Worm (Caenorhabditis elegans): ENCODE data around the gene hpl-1.

The hpl-1 gene

ce11 chrX:13210478-13210877 is 34.7 kb upstream of the hpl-1 start (continued):
- TF ChIP-seq snpc-4 (tag; optimal IDR thresholded peaks at IDR 0.05) = no peak
- no peak for TF ChIP-seq nhr-25 (tag; optimal IDR thresholded peaks at IDR 0.05)
- TF ChIP-seq fos-1 (tag; optimal IDR thresholded peaks at IDR 0.05) = no peak
- no peak for TF ChIP-seq ceh-16 (tag; optimal IDR thresholded peaks at IDR 0.05)
- TF ChIP-seq sea-2 (GFP tag; optimal IDR thresholded peaks at IDR 0.05) = no peak
- TF ChIP-seq elt-3 (tag; optimal IDR thresholded peaks at IDR 0.05) = no peak
- no peak for TF ChIP-seq nhr-28 (tag; optimal IDR thresholded peaks at IDR 0.05)
- TF ChIP-seq mml-1 (tag; optimal IDR thresholded peaks at IDR 0.05) = no peak
- TF ChIP-seq egl-5 (tag; optimal IDR thresholded peaks at IDR 0.05) = no peak
- TF ChIP-seq ztf-11 (tag; optimal IDR thresholded peaks at IDR 0.05) = no peak

ce11 chrX:13212528-13212927 is 32.7 kb upstream of the hpl-1 start:
- TF ChIP-seq ZK546.5 (tag; optimal IDR thresholded peaks at IDR 0.05) = no peak
- TF ChIP-seq nhr-23 (tag; optimal IDR thresholded peaks at IDR 0.05) = no peak
- no peak for TF ChIP-seq jun-1 (tag; optimal IDR thresholded peaks at IDR 0.05)
- TF ChIP-seq ceh-9 (tag; optimal IDR thresholded peaks at IDR 0.05) = no peak
- no peak for TF ChIP-seq egl-27 (tag; optimal IDR thresholded peaks at IDR 0.05)
- TF ChIP-seq eor-1 (tag; optimal IDR thresholded peaks at IDR 0.05) = no peak
- TF ChIP-seq nhr-67 (tag; optimal IDR thresholded peaks at IDR 0.05) = no peak

ce11 chrX:13216802-13217201 is 28.4 kb upstream of the hpl-1 start, which contains the start of gene R12H7.4:
TSS of gene R12H7.4 (plus strand) at chrX:13217102.
- TF ChIP-seq ceh-16 (tag; optimal IDR thresholded peaks at IDR 0.05) (no peak), nhr-77 (tag; optimal IDR thresholded peaks at IDR 0.05) (no peak), nfya-1 (tag; optimal IDR thresholded peaks at IDR 0.05; ENCODE audit: insufficient read depth) (no peak), skn-1 (tag; optimal IDR thresholded peaks at IDR 0.05) (no peak), ztf-11 (tag; optimal IDR thresholded peaks at IDR 0.05) (no peak), lin-39 (tag; optimal IDR thresholded peaks at IDR 0.05) (no peak), nhr-237 (tag; optimal IDR thresholded peaks at IDR 0.05) (no peak), unc-62 (GFP tag; optimal IDR thresholded peaks at IDR 0.05) (no peak), lsy-12 (tag; optimal IDR thresholded peaks at IDR 0.05) (no peak), fkh-2 (tag; optimal IDR thresholded peaks at IDR 0.05) (no peak), hmg-11 (tag; optimal IDR thresholded peaks at IDR 0.05) (no peak), egl-27 (tag; optimal IDR thresholded peaks at IDR 0.05) (no peak), nhr-76 (tag; optimal IDR thresholded peaks at IDR 0.05) (no peak)

ce11 chrX:13217940-13218339 is 27.2 kb upstream of the hpl-1 start:
- TF ChIP-seq lsy-12 (tag; optimal IDR thresholded peaks at IDR 0.05) = no peak
- TF ChIP-seq elt-1 (tag; optimal IDR thresholded peaks at IDR 0.05) = no peak
- no peak for TF ChIP-seq eor-1 (tag; optimal IDR thresholded peaks at IDR 0.05)
- no peak for TF ChIP-seq nhr-237 (tag; optimal IDR thresholded peaks at IDR 0.05)
- TF ChIP-seq nhr-67 (tag; optimal IDR thresholded peaks at IDR 0.05) = no peak
- no peak for TF ChIP-seq mml-1 (tag; optimal IDR thresholded peaks at IDR 0.05)
- TF ChIP-seq ztf-11 (tag; optimal IDR thresholded peaks at IDR 0.05) = no peak
- TF ChIP-seq nhr-77 (tag; optimal IDR thresholded peaks at IDR 0.05) = no peak
- no peak for TF ChIP-seq snpc-4 (tag; optimal IDR thresholded peaks at IDR 0.05)
- no peak for TF ChIP-seq hmg-11 (tag; optimal IDR thresholded peaks at IDR 0.05)
- no peak for TF ChIP-seq nhr-43 (tag; optimal IDR thresholded peaks at IDR 0.05; ENCODE audit: poor library complexity, severe bottlenecking)
- TF ChIP-seq ZK546.5 (tag; optimal IDR thresholded peaks at IDR 0.05) = no peak
- TF ChIP-seq ceh-28 (tag; optimal IDR thresholded peaks at IDR 0.05) = no peak
- TF ChIP-seq egl-27 (tag; optimal IDR thresholded peaks at IDR 0.05) = no peak
- no peak for TF ChIP-seq nhr-25 (tag; optimal IDR thresholded peaks at IDR 0.05)

- TF ChIP-seq skn-1 (tag; optimal IDR thresholded peaks at IDR 0.05) (no peak), fkh-10 (GFP tag; optimal IDR thresholded peaks at IDR 0.05) (no peak), lin-39 (tag; optimal IDR thresholded peaks at IDR 0.05) (peak; percentile 24), snpc-4 (tag; optimal IDR thresholded peaks at IDR 0.05) (peak; percentile 37), hmg-11 (tag; optimal IDR thresholded peaks at IDR 0.05) (no peak), unc-39 (tag; optimal IDR thresholded peaks at IDR 0.05) (no peak), sea-2 (GFP tag; optimal IDR thresholded peaks at IDR 0.05) (no peak), nhr-67 (tag; optimal IDR thresholded peaks at IDR 0.05) (no peak), egl-5 (tag; optimal IDR thresholded peaks at IDR 0.05) (no peak), lsy-12 (tag; optimal IDR thresholded peaks at IDR 0.05) (no peak), nhr-77 (tag; optimal IDR thresholded peaks at IDR 0.05) (no peak), tbx-2 (tag; optimal IDR thresholded peaks at IDR 0.05) (no peak), daf-12 (tag; optimal IDR thresholded peaks at IDR 0.05) (no peak), nhr-43 (tag; optimal IDR thresholded peaks at IDR 0.05; ENCODE audit: poor library complexity, severe bottlenecking) (no peak), nfya-1 (tag; optimal IDR thresholded peaks at IDR 0.05; ENCODE audit: insufficient read depth) (peak; percentile 20), elt-1 (tag; optimal IDR thresholded peaks at IDR 0.05) (no peak)
Measured at ce11 chrX:13220609-13221008, 24.6 kb upstream of the hpl-1 start.
